Worm (Caenorhabditis elegans) whole organism, L4 larva: ENCODE measurements around the gene Y105C5B.5.
A peak's percentile ranks its signal among the peaks of the same experiment; 100 is the strongest.
"Not testable (repeated sequence)": the region's sequence is repeated elsewhere in the genome, so short reads cannot be mapped to it uniquely, and the experiment has no call there.

Experiments used
- D1046.2 ChIP-seq: fragments of 200-800 bp; sonication (Bioruptor generic); IDR thresholded peaks from 2 replicates; pipeline ENCODE4 v1.3.6; 2022; ENCODE audit warnings: missing genetic modification characterization, missing compliant biosample characterization
- T26A8.4 ChIP-seq: fragments of 200-800 bp; sonication (Bioruptor generic); IDR thresholded peaks from 2 replicates; pipeline ENCODE4 v1.3.6; 2022; ENCODE audit warnings: missing genetic modification characterization, missing compliant biosample characterization
- Y105C5A.15 ChIP-seq: fragments of 200-800 bp; sonication (Bioruptor generic); IDR thresholded peaks from 2 replicates; pipeline ENCODE4 v1.3.6; 2022; ENCODE audit warnings: missing genetic modification characterization, missing compliant biosample characterization
- ZK337.2 ChIP-seq: fragments of 200-800 bp; sonication (Bioruptor generic); IDR thresholded peaks from 2 replicates; pipeline ENCODE4 v1.3.6; 2022; ENCODE audit warnings: missing genetic modification reagents, missing genetic modification characterization, missing compliant biosample characterization
- ama-1 ChIP-seq: fragments of 150-350 bp; optimal IDR thresholded peaks from 2 replicates; lab custom pipeline; 2014; ENCODE audit warnings: inconsistent platforms, mixed read lengths
- arid-1 ChIP-seq: fragments of 200-800 bp; sonication (Bioruptor generic); conservative IDR thresholded peaks from 2 replicates; pipeline ENCODE4 v1.3.6; 2022; ENCODE audit warnings: missing genetic modification reagents, missing genetic modification characterization, missing compliant biosample characterization
- ceh-20 ChIP-seq: fragments of 200-800 bp; sonication (Bioruptor generic); IDR thresholded peaks from 2 replicates; pipeline ENCODE4 v1.3.6; 2022; ENCODE audit warnings: missing genetic modification reagents, missing genetic modification characterization, missing compliant biosample characterization
- ceh-32 ChIP-seq: sonication (generic microtip); optimal IDR thresholded peaks from 2 replicates; lab custom pipeline; 2016; ENCODE audit warnings: mild to moderate bottlenecking, missing genetic modification characterization, missing compliant biosample characterization; ENCODE audit not compliant: poor library complexity
- ceh-44 ChIP-seq: fragments of 200-800 bp; sonication (Bioruptor generic); IDR thresholded peaks from 2 replicates; pipeline ENCODE4 v1.3.6; 2022; ENCODE audit warnings: missing genetic modification reagents, missing genetic modification characterization, missing compliant biosample characterization
- ces-1 ChIP-seq: fragments of 150-350 bp; sonication (generic microtip); optimal IDR thresholded peaks from 4 replicates; lab custom pipeline; 2014; ENCODE audit warnings: missing biosample characterization, missing genetic modification reagents, missing genetic modification characterization
- cey-2 ChIP-seq: sonication (generic microtip); optimal IDR thresholded peaks from 3 replicates; lab custom pipeline; 2017; ENCODE audit warnings: missing genetic modification characterization, mild to moderate bottlenecking, missing compliant biosample characterization, antibody characterized with exemption, borderline replicate concordance; ENCODE audit not compliant: insufficient read depth
- ctbp-1 ChIP-seq: fragments of 200-800 bp; sonication (Bioruptor generic); IDR thresholded peaks from 2 replicates; pipeline ENCODE4 v1.3.6; 2022; ENCODE audit warnings: missing genetic modification reagents, missing genetic modification characterization, missing compliant biosample characterization
- daf-19 ChIP-seq: fragments of 200-800 bp; sonication (Bioruptor generic); conservative IDR thresholded peaks from 2 replicates; pipeline ENCODE4 v1.3.6; 2022; ENCODE audit warnings: missing genetic modification characterization, missing compliant biosample characterization
- daf-8 ChIP-seq: fragments of 200-800 bp; sonication (Bioruptor generic); IDR thresholded peaks from 2 replicates; pipeline ENCODE4 v1.3.6; 2022; ENCODE audit warnings: missing genetic modification characterization, missing compliant biosample characterization
- dmd-6 ChIP-seq: fragments of 200-800 bp; sonication (Bioruptor generic); IDR thresholded peaks from 2 replicates; pipeline ENCODE4 v1.3.6; 2022; ENCODE audit warnings: missing genetic modification reagents, missing genetic modification characterization, missing compliant biosample characterization
- dmd-8 ChIP-seq: fragments of 200-800 bp; sonication (Bioruptor generic); IDR thresholded peaks from 2 replicates; pipeline ENCODE4 v1.3.6; 2022; ENCODE audit warnings: missing genetic modification characterization, missing compliant biosample characterization
- duxl-1 ChIP-seq: sonication (generic microtip); optimal IDR thresholded peaks from 2 replicates; lab custom pipeline; 2016; ENCODE audit warnings: mild to moderate bottlenecking, missing genetic modification characterization, moderate library complexity, missing compliant biosample characterization; ENCODE audit not compliant: poor library complexity
- dve-1 ChIP-seq: sonication (generic microtip); optimal IDR thresholded peaks from 2 replicates; lab custom pipeline; 2017; ENCODE audit warnings: antibody characterized with exemption, mild to moderate bottlenecking, missing genetic modification characterization, missing compliant biosample characterization; ENCODE audit not compliant: insufficient read depth
- egl-27 ChIP-seq: sonication (generic microtip); optimal IDR thresholded peaks from 3 replicates; lab custom pipeline; 2017; ENCODE audit warnings: missing biosample characterization, missing genetic modification reagents, missing genetic modification characterization
- egl-43 ChIP-seq: fragments of 200-800 bp; sonication (Bioruptor generic); IDR thresholded peaks from 2 replicates; pipeline ENCODE4 v1.3.6; 2022; ENCODE audit warnings: missing genetic modification reagents, missing genetic modification characterization, missing compliant biosample characterization
- fkh-10 ChIP-seq: fragments of 150-350 bp; optimal IDR thresholded peaks from 2 replicates; lab custom pipeline; 2014; ENCODE audit warnings: missing biosample characterization, missing genetic modification reagents, missing genetic modification characterization
- hlh-11 ChIP-seq: fragments of 200-800 bp; sonication (Bioruptor generic); optimal IDR thresholded peaks from 2 replicates; lab custom pipeline; 2018; ENCODE audit warnings: mild to moderate bottlenecking, missing genetic modification characterization, missing compliant biosample characterization
- lim-7 ChIP-seq: fragments of 200-800 bp; sonication (Bioruptor generic); IDR thresholded peaks from 2 replicates; pipeline ENCODE4 v1.3.6; 2022; ENCODE audit warnings: missing genetic modification characterization, missing compliant biosample characterization
- lin-29 ChIP-seq: fragments of 200-800 bp; sonication (Bioruptor generic); IDR thresholded peaks from 2 replicates; pipeline ENCODE4 v1.3.6; 2022; ENCODE audit warnings: missing genetic modification reagents, missing genetic modification characterization, missing compliant biosample characterization
- lin-38 ChIP-seq: fragments of 200-800 bp; sonication (Bioruptor generic); IDR thresholded peaks from 2 replicates; pipeline ENCODE4 v1.3.6; 2022; ENCODE audit warnings: missing genetic modification reagents, missing genetic modification characterization, missing compliant biosample characterization
- madf-9 ChIP-seq: fragments of 200-800 bp; sonication (Bioruptor generic); conservative IDR thresholded peaks from 2 replicates; pipeline ENCODE4 v1.3.6; 2022; ENCODE audit warnings: missing genetic modification reagents, missing genetic modification characterization, missing compliant biosample characterization
- mdl-1 ChIP-seq, 2 experiments: fragments of 150-350 bp in 1 of 2; sonication (generic microtip) in 1 of 2; optimal IDR thresholded peaks; 2 replicates each; lab custom pipeline; 2014 to 2017; ENCODE audit warnings: missing biosample characterization in 2 of 2, missing genetic modification characterization in 2 of 2
- mdt-29 ChIP-seq: fragments of 200-800 bp; sonication (Bioruptor generic); IDR thresholded peaks from 2 replicates; pipeline ENCODE4 v1.3.6; 2022; ENCODE audit warnings: missing genetic modification reagents, missing genetic modification characterization, missing compliant biosample characterization
- mxl-3 ChIP-seq: fragments of 200-800 bp; sonication (Bioruptor generic); optimal IDR thresholded peaks from 2 replicates; lab custom pipeline; 2018; ENCODE audit warnings: mild to moderate bottlenecking, missing genetic modification characterization, missing compliant biosample characterization
- nhr-11 ChIP-seq: fragments of 150-350 bp; optimal IDR thresholded peaks from 2 replicates; lab custom pipeline; 2014; ENCODE audit warnings: missing biosample characterization, missing genetic modification characterization
- nhr-237 ChIP-seq: sonication (generic microtip); optimal IDR thresholded peaks from 2 replicates; lab custom pipeline; 2017; ENCODE audit warnings: missing biosample characterization, missing genetic modification characterization
- nhr-25 ChIP-seq: sonication (generic microtip); optimal IDR thresholded peaks from 2 replicates; lab custom pipeline; 2017; ENCODE audit warnings: missing genetic modification characterization, mild to moderate bottlenecking, missing compliant biosample characterization, antibody characterized with exemption, moderate library complexity, borderline replicate concordance; ENCODE audit not compliant: insufficient read depth
- nhr-41 ChIP-seq: fragments of 200-800 bp; sonication (Bioruptor generic); IDR thresholded peaks from 2 replicates; pipeline ENCODE4 v1.3.6; 2022; ENCODE audit warnings: missing genetic modification reagents, missing genetic modification characterization, missing compliant biosample characterization
- nhr-6 ChIP-seq: fragments of 150-350 bp; optimal IDR thresholded peaks from 2 replicates; lab custom pipeline; 2014; ENCODE audit warnings: missing biosample characterization, missing genetic modification characterization
- nhr-76 ChIP-seq: fragments of 150-350 bp; optimal IDR thresholded peaks from 2 replicates; lab custom pipeline; 2014; ENCODE audit warnings: missing biosample characterization, missing genetic modification characterization
- nhr-77 ChIP-seq: fragments of 150-350 bp; optimal IDR thresholded peaks from 2 replicates; lab custom pipeline; 2014; ENCODE audit warnings: missing biosample characterization, missing genetic modification characterization
- pha-4 ChIP-seq, 2 experiments: fragments of 150-350 bp in 1 of 2; fragments of 200-800 bp in 1 of 2; sonication (Bioruptor generic) in 1 of 2; IDR thresholded peaks in 1 of 2; optimal IDR thresholded peaks in 1 of 2; 2 replicates each; pipeline versions ENCODE4 v1.3.6 to Lab custom; 2014 to 2022; ENCODE audit warnings: missing genetic modification characterization in 2 of 2, missing genetic modification reagents in 2 of 2, missing biosample characterization in 1 of 2, missing compliant biosample characterization in 1 of 2
- saeg-2 ChIP-seq: fragments of 200-800 bp; sonication (Bioruptor generic); IDR thresholded peaks from 2 replicates; pipeline ENCODE4 v1.3.6; 2022; ENCODE audit warnings: missing genetic modification reagents, missing genetic modification characterization, missing compliant biosample characterization
- skn-1 ChIP-seq: fragments of 150-350 bp; optimal IDR thresholded peaks from 2 replicates; lab custom pipeline; 2014; ENCODE audit warnings: missing biosample characterization, missing genetic modification characterization
- snpc-1.2 ChIP-seq: fragments of 200-800 bp; sonication (Bioruptor generic); IDR thresholded peaks from 2 replicates; pipeline ENCODE4 v1.3.6; 2022; ENCODE audit warnings: missing genetic modification reagents, missing genetic modification characterization, missing compliant biosample characterization
- spr-1 ChIP-seq: sonication (generic microtip); optimal IDR thresholded peaks from 2 replicates; lab custom pipeline; 2016; ENCODE audit warnings: mild to moderate bottlenecking, missing genetic modification characterization, missing compliant biosample characterization
- tra-1 ChIP-seq: fragments of 200-800 bp; sonication (Bioruptor generic); IDR thresholded peaks from 2 replicates; pipeline ENCODE4 v1.3.6; 2022; ENCODE audit warnings: missing genetic modification reagents, missing genetic modification characterization, missing compliant biosample characterization
- vab-7 ChIP-seq: fragments of 200-800 bp; sonication (Bioruptor generic); IDR thresholded peaks from 2 replicates; pipeline ENCODE4 v1.3.6; 2022; ENCODE audit warnings: missing genetic modification reagents, missing genetic modification characterization, missing compliant biosample characterization
- zfp-3 ChIP-seq: fragments of 200-800 bp; sonication (Bioruptor generic); conservative IDR thresholded peaks from 2 replicates; pipeline ENCODE4 v1.3.6; 2022; ENCODE audit warnings: missing genetic modification reagents, missing genetic modification characterization, missing compliant biosample characterization
- zip-11 ChIP-seq: fragments of 200-800 bp; sonication (Bioruptor generic); IDR thresholded peaks from 2 replicates; pipeline ENCODE4 v1.3.6; 2022; ENCODE audit warnings: missing genetic modification characterization, missing compliant biosample characterization
- zip-2 ChIP-seq: fragments of 150-350 bp; optimal IDR thresholded peaks from 2 replicates; lab custom pipeline; 2014; ENCODE audit warnings: missing biosample characterization, missing genetic modification characterization

Y105C5B.5 gene

ce11 chrIV:15933100-15933499 lies 32.1 kb upstream of the Y105C5B.5 start (continued):
- TF ChIP-seq lim-7 (GFP tag; lab: Robert Waterston, UW) (peak; percentile 85), Y105C5A.15 (peak; percentile 84; the same call in 1 of the 2 replicates), snpc-1.2 (GFP tag; lab: Robert Waterston, UW) (peak; percentile 98), tra-1 (peak; percentile 36; the same call in 1 of the 2 replicates), nhr-41 (GFP tag; lab: Robert Waterston, UW) (0 out of 2 replicates have a peak, but pooled peaks have one; percentile 21), pha-4 (GFP tag; IDR thresholded peaks at IDR 0.05; lab: Robert Waterston, UW) (peak; percentile 69; the same call in 1 of the 2 replicates), ctbp-1 (GFP tag; lab: Robert Waterston, UW) (peak; percentile 61), spr-1 (tag; lab: Kevin White, UChicago) (peak; percentile 12), lin-38 (GFP tag; lab: Robert Waterston, UW) (peak; percentile 66; the same call in 1 of the 2 replicates), ceh-20 (GFP tag; lab: Robert Waterston, UW) (0 out of 2 replicates have a peak, but pooled peaks have one; percentile 21), mdt-29 (GFP tag; lab: Robert Waterston, UW) (peak; percentile 66; the same call in 1 of the 2 replicates), dmd-6 (GFP tag; lab: Robert Waterston, UW) (peak; percentile 41), mxl-3 (GFP tag; lab: Kevin White, UChicago) (peak; percentile 41), ceh-44 (GFP tag; lab: Robert Waterston, UW) (peak; percentile 9; the same call in 1 of the 2 replicates), ZK337.2 (GFP tag; lab: Robert Waterston, UW) (peak; percentile 40; the same call in 1 of the 2 replicates), daf-19 (GFP tag; lab: Robert Waterston, UW) (peak; percentile 52; the same call in 1 of the 2 replicates), D1046.2 (GFP tag; lab: Robert Waterston, UW) (peak; percentile 75; the same call in 1 of the 2 replicates), duxl-1 (tag; lab: Kevin White, UChicago) (peak; percentile 37)
- TF ChIP-seq pha-4 (tag; optimal IDR thresholded peaks at IDR 0.05; lab: Kevin White, UChicago) = not testable (repeated sequence)
- TF ChIP-seq, all 104 proteins: peak for 37; not testable (repeated sequence) for 67

- TF ChIP-seq zfp-3 (GFP tag; lab: Robert Waterston, UW) (0 out of 2 replicates have a peak, but pooled peaks have one; percentile 29), arid-1 (GFP tag; lab: Robert Waterston, UW) (peak; percentile 80), zip-11 (GFP tag; lab: Robert Waterston, UW) (0 out of 2 replicates have a peak, but pooled peaks have one; percentile 45), egl-27 (tag; lab: Kevin White, UChicago) (no peak), ces-1 (GFP tag; lab: Kevin White, UChicago) (no peak), pha-4 (GFP tag; IDR thresholded peaks at IDR 0.05; lab: Robert Waterston, UW) (peak; percentile 81; the same call in 1 of the 2 replicates), pha-4 (tag; optimal IDR thresholded peaks at IDR 0.05; lab: Kevin White, UChicago) (no peak), vab-7 (peak; percentile 75; the same call in 1 of the 2 replicates), fkh-10 (no peak), lin-29 (GFP tag; lab: Robert Waterston, UW) (peak; percentile 53; the same call in 1 of the 2 replicates), saeg-2 (GFP tag; lab: Robert Waterston, UW) (peak; percentile 77), zip-2 (tag; lab: Kevin White, UChicago) (no peak), nhr-25 (tag; lab: Kevin White, UChicago) (no peak), nhr-6 (tag; lab: Kevin White, UChicago) (no peak), ceh-44 (GFP tag; lab: Robert Waterston, UW) (no peak), skn-1 (no peak), nhr-237 (tag; lab: Kevin White, UChicago) (no peak), nhr-41 (GFP tag; lab: Robert Waterston, UW) (no peak), dmd-8 (GFP tag; lab: Robert Waterston, UW) (peak; percentile 79), dve-1 (tag; lab: Kevin White, UChicago) (peak; percentile 9), mdl-1 (tag; optimal IDR thresholded peaks at IDR 0.05; lab: Kevin White, UChicago) (peak in 1 of 2 experiments; percentile 49), nhr-76 (tag; lab: Kevin White, UChicago) (no peak), hlh-11 (peak; percentile 21), daf-8 (GFP tag; lab: Robert Waterston, UW) (no peak), ceh-32 (tag; lab: Kevin White, UChicago) (no peak), T26A8.4 (GFP tag; lab: Robert Waterston, UW) (peak; percentile 81), nhr-11 (tag; lab: Kevin White, UChicago) (no peak), spr-1 (tag; lab: Kevin White, UChicago) (peak; percentile 63), nhr-77 (tag; lab: Kevin White, UChicago) (no peak), madf-9 (GFP tag; lab: Robert Waterston, UW) (peak; percentile 65; the same call in 1 of the 2 replicates), tra-1 (peak; percentile 77), ama-1 (lab: Kevin White, UChicago) (no peak), egl-43 (GFP tag; lab: Robert Waterston, UW) (peak; percentile 91), cey-2 (no peak)
These were observed 30.8 kb upstream of the Y105C5B.5 start for ce11 chrIV:15931833-15932232.
